Fruit fly (Drosophila melanogaster) whole organism, embryonic: ENCODE results near the gene CG14511.

Experiments used
- Bgb ChIP-seq: fragments of 200-800 bp; sonication (Bioruptor generic); IDR thresholded peaks from 2 replicates; pipeline ENCODE4 v1.3.6; 2022; ENCODE audit warnings: missing biosample characterization, missing genetic modification characterization; ENCODE audit not compliant: partially characterized antibody
- CG10209 ChIP-seq: fragments of 200-800 bp; sonication (Bioruptor generic); optimal IDR thresholded peaks from 3 replicates; lab custom pipeline; 2017; ENCODE audit warnings: missing biosample characterization, mild to moderate bottlenecking, missing genetic modification characterization, missing genetic modification reagents
- CG10543 ChIP-seq: fragments of 200-800 bp; sonication (Bioruptor generic); optimal IDR thresholded peaks from 3 replicates; lab custom pipeline; 2017; ENCODE audit warnings: missing biosample characterization, mild to moderate bottlenecking, missing genetic modification characterization, moderate library complexity
- CG10959 ChIP-seq: fragments of 200-800 bp; sonication (Bioruptor generic); IDR thresholded peaks from 2 replicates; pipeline ENCODE4 v1.3.6; 2022; ENCODE audit warnings: missing biosample characterization, missing genetic modification characterization
- CG12071 ChIP-seq: fragments of 200-800 bp; sonication (Bioruptor generic); optimal IDR thresholded peaks from 3 replicates; lab custom pipeline; 2018; ENCODE audit warnings: missing biosample characterization, mild to moderate bottlenecking, missing genetic modification characterization
- CG14050 ChIP-seq: fragments of 200-800 bp; sonication (Bioruptor generic); IDR thresholded peaks from 3 replicates; pipeline ENCODE4 v1.3.6; 2022; ENCODE audit warnings: missing biosample characterization, missing genetic modification characterization
- CG14965 ChIP-seq: fragments of 200-800 bp; sonication (Bioruptor generic); optimal IDR thresholded peaks from 2 replicates; lab custom pipeline; 2016; ENCODE audit warnings: missing biosample characterization, missing genetic modification characterization, borderline replicate concordance
- CG15269 ChIP-seq: fragments of 200-800 bp; sonication (Bioruptor generic); optimal IDR thresholded peaks from 2 replicates; lab custom pipeline; 2018; ENCODE audit warnings: missing biosample characterization, mild to moderate bottlenecking, missing genetic modification characterization, moderate library complexity
- CG17385 ChIP-seq: fragments of 200-800 bp; sonication (Bioruptor generic); optimal IDR thresholded peaks from 3 replicates; lab custom pipeline; 2018; ENCODE audit warnings: missing biosample characterization, mild to moderate bottlenecking, missing genetic modification characterization
- CG17568 ChIP-seq: fragments of 200-800 bp; sonication (Bioruptor generic); optimal IDR thresholded peaks from 2 replicates; lab custom pipeline; 2018; ENCODE audit warnings: missing biosample characterization, mild to moderate bottlenecking, missing genetic modification characterization, moderate library complexity
- CG18011 ChIP-seq: fragments of 200-800 bp; sonication (Bioruptor generic); optimal IDR thresholded peaks from 2 replicates; lab custom pipeline; 2017; ENCODE audit warnings: missing biosample characterization, missing genetic modification characterization, mild to moderate bottlenecking, moderate library complexity, missing genotype
- CG18476 ChIP-seq: fragments of 200-800 bp; sonication (Bioruptor generic); optimal IDR thresholded peaks from 2 replicates; lab custom pipeline; 2016; ENCODE audit warnings: missing biosample characterization, mild to moderate bottlenecking, missing genetic modification characterization
- CG2875 ChIP-seq: fragments of 200-800 bp; sonication (Bioruptor generic); optimal IDR thresholded peaks from 2 replicates; lab custom pipeline; 2017; ENCODE audit warnings: missing biosample characterization, mild to moderate bottlenecking, missing genetic modification characterization, missing genetic modification reagents
- CG34224 ChIP-seq: fragments of 200-800 bp; sonication (Bioruptor generic); IDR thresholded peaks from 3 replicates; pipeline ENCODE4 v1.3.6; 2022; ENCODE audit warnings: missing biosample characterization, missing genetic modification characterization; ENCODE audit not compliant: partially characterized antibody
- CG43689 ChIP-seq: fragments of 200-800 bp; sonication (Bioruptor generic); IDR thresholded peaks from 2 replicates; pipeline ENCODE4 v1.3.6; 2022; ENCODE audit warnings: missing biosample characterization, missing genetic modification characterization
- CG4424 ChIP-seq: fragments of 200-800 bp; sonication (Bioruptor generic); optimal IDR thresholded peaks from 3 replicates; lab custom pipeline; 2016; ENCODE audit warnings: missing biosample characterization, missing genetic modification characterization
- CG4730 ChIP-seq: fragments of 200-800 bp; sonication (Bioruptor generic); IDR thresholded peaks from 2 replicates; pipeline ENCODE4 v1.3.6; 2022; ENCODE audit warnings: missing biosample characterization, missing genetic modification characterization
- CG8388 ChIP-seq: fragments of 200-800 bp; sonication (Bioruptor generic); optimal IDR thresholded peaks from 2 replicates; lab custom pipeline; 2019; ENCODE audit warnings: missing biosample characterization, mild to moderate bottlenecking, missing genetic modification characterization, moderate library complexity
- CG9609 ChIP-seq: fragments of 200-800 bp; sonication (Bioruptor generic); optimal IDR thresholded peaks from 3 replicates; lab custom pipeline; 2016; ENCODE audit warnings: missing biosample characterization, missing genetic modification characterization
- CG9932 ChIP-seq: fragments of 200-800 bp; sonication (Bioruptor generic); IDR thresholded peaks from 2 replicates; pipeline ENCODE4 v1.3.6; 2022; ENCODE audit warnings: missing biosample characterization, missing genetic modification characterization
- Dref ChIP-seq: fragments of 200-800 bp; sonication (Bioruptor generic); IDR thresholded peaks from 2 replicates; pipeline ENCODE4 v1.3.6; 2022; ENCODE audit warnings: missing biosample characterization, missing genetic modification characterization
- Gug ChIP-seq: fragments of 200-800 bp; sonication (Bioruptor generic); IDR thresholded peaks from 4 replicates; pipeline ENCODE4 v1.3.6; 2022; ENCODE audit warnings: missing biosample characterization, missing genetic modification characterization
- HLH4C ChIP-seq: fragments of 200-800 bp; sonication (Bioruptor generic); IDR thresholded peaks from 3 replicates; pipeline ENCODE4 v1.3.6; 2022; ENCODE audit warnings: missing biosample characterization, missing genetic modification characterization; ENCODE audit not compliant: partially characterized antibody
- Med ChIP-seq: fragments of 200-800 bp; sonication (Bioruptor generic); peaks from one replicate; lab custom pipeline; 2016; ENCODE audit warnings: missing biosample characterization, missing genetic modification characterization, mild to moderate bottlenecking, inconsistent platforms, moderate library complexity
- Meics ChIP-seq: fragments of 200-800 bp; sonication (Bioruptor generic); optimal IDR thresholded peaks from 2 replicates; lab custom pipeline; 2017; ENCODE audit warnings: missing biosample characterization, mild to moderate bottlenecking, missing genetic modification characterization
- Opbp ChIP-seq: fragments of 200-800 bp; sonication (Bioruptor generic); IDR thresholded peaks from 3 replicates; pipeline ENCODE4 v1.3.6; 2022; ENCODE audit warnings: missing biosample characterization, missing genetic modification characterization; ENCODE audit not compliant: partially characterized antibody
- Side ChIP-seq: fragments of 200-800 bp; sonication (Bioruptor generic); optimal IDR thresholded peaks from 2 replicates; lab custom pipeline; 2016; ENCODE audit warnings: missing biosample characterization, missing genetic modification characterization
- Taf1 ChIP-seq: fragments of 200-800 bp; sonication (Bioruptor generic); IDR thresholded peaks from 2 replicates; pipeline ENCODE4 v1.3.6; 2022; ENCODE audit warnings: missing biosample characterization, missing genetic modification characterization
- Xbp1 ChIP-seq: fragments of 200-800 bp; sonication (Bioruptor generic); optimal IDR thresholded peaks from 3 replicates; lab custom pipeline; 2016; ENCODE audit warnings: missing biosample characterization, mild to moderate bottlenecking, missing genetic modification characterization
- amos ChIP-seq: fragments of 200-800 bp; sonication (Bioruptor generic); IDR thresholded peaks from 2 replicates; pipeline ENCODE4 v1.3.6; 2022; ENCODE audit warnings: missing biosample characterization, missing genetic modification characterization; ENCODE audit not compliant: partially characterized antibody
- ap ChIP-seq: fragments of 200-800 bp; sonication (Bioruptor generic); IDR thresholded peaks from 2 replicates; pipeline ENCODE4 v1.3.6; 2022; ENCODE audit warnings: missing biosample characterization, missing genetic modification characterization
- ara ChIP-seq: fragments of 200-800 bp; sonication (Bioruptor generic); IDR thresholded peaks from 2 replicates; pipeline ENCODE4 v1.3.6; 2022; ENCODE audit warnings: missing biosample characterization, missing genetic modification characterization
- corto ChIP-seq: fragments of 200-800 bp; sonication (Bioruptor generic); optimal IDR thresholded peaks from 2 replicates; lab custom pipeline; 2016; ENCODE audit warnings: missing biosample characterization, mild to moderate bottlenecking, missing genetic modification characterization, moderate library complexity
- cwo ChIP-seq: fragments of 200-800 bp; sonication (Bioruptor generic); optimal IDR thresholded peaks from 3 replicates; lab custom pipeline; 2017; ENCODE audit warnings: missing biosample characterization, missing genetic modification characterization, mild to moderate bottlenecking, moderate library complexity, missing genetic modification reagents
- dmrt11E ChIP-seq: fragments of 200-800 bp; sonication (Bioruptor generic); optimal IDR thresholded peaks from 3 replicates; lab custom pipeline; 2018; ENCODE audit warnings: missing biosample characterization, mild to moderate bottlenecking, missing genetic modification characterization, moderate library complexity
- dpn ChIP-seq, 2 experiments: fragments of 200-800 bp; sonication (Bioruptor generic); optimal IDR thresholded peaks; 3 replicates each; lab custom pipeline; 2016; ENCODE audit warnings: missing biosample characterization in 2 of 2, missing genetic modification characterization in 2 of 2
- nmo ChIP-seq: fragments of 200-800 bp; sonication (Bioruptor generic); optimal IDR thresholded peaks from 2 replicates; lab custom pipeline; 2018; ENCODE audit warnings: missing biosample characterization, mild to moderate bottlenecking, missing genetic modification characterization, moderate library complexity
- pfk ChIP-seq: fragments of 200-800 bp; sonication (Bioruptor generic); optimal IDR thresholded peaks from 2 replicates; lab custom pipeline; 2018; ENCODE audit warnings: missing biosample characterization, mild to moderate bottlenecking, missing genetic modification characterization, moderate library complexity
- pho ChIP-seq: fragments of 200-800 bp; sonication (Bioruptor generic); optimal IDR thresholded peaks from 2 replicates; lab custom pipeline; 2016; ENCODE audit warnings: missing biosample characterization, missing genetic modification characterization
- psq ChIP-seq: fragments of 200-800 bp; sonication (Bioruptor generic); optimal IDR thresholded peaks from 2 replicates; lab custom pipeline; 2017; ENCODE audit warnings: missing biosample characterization, missing genetic modification characterization
- sens-2 ChIP-seq: fragments of 200-800 bp; sonication (Bioruptor generic); IDR thresholded peaks from 2 replicates; pipeline ENCODE4 v1.3.6; 2022; ENCODE audit warnings: missing biosample characterization, missing genetic modification characterization
- slbo ChIP-seq: fragments of 200-800 bp; sonication (Bioruptor generic); IDR thresholded peaks from 2 replicates; pipeline ENCODE4 v1.3.6; 2022; ENCODE audit warnings: missing biosample characterization, missing genetic modification characterization
- slp2 ChIP-seq: fragments of 200-800 bp; sonication (Bioruptor generic); optimal IDR thresholded peaks from 2 replicates; lab custom pipeline; 2016; ENCODE audit warnings: missing biosample characterization, missing genetic modification characterization
- tio ChIP-seq: fragments of 200-800 bp; sonication (Bioruptor generic); optimal IDR thresholded peaks from 2 replicates; lab custom pipeline; 2017; ENCODE audit warnings: missing biosample characterization, missing genetic modification characterization, inconsistent platforms
- tll ChIP-seq, 2 experiments: fragments of 200-800 bp in 1 of 2; fragments of >200 bp in 1 of 2; sonication (Bioruptor generic) in 1 of 2; optimal IDR thresholded peaks; 2 replicates each; lab custom pipeline; 2017 to 2019; ENCODE audit warnings: missing biosample characterization in 2 of 2, missing genetic modification characterization in 2 of 2, mild to moderate bottlenecking in 1 of 2, moderate library complexity in 1 of 2
- trem ChIP-seq: fragments of 200-800 bp; optimal IDR thresholded peaks from 3 replicates; lab custom pipeline; 2019; ENCODE audit warnings: missing biosample characterization, mild to moderate bottlenecking, missing genetic modification characterization, moderate library complexity
- usp ChIP-seq: fragments of >200 bp; optimal IDR thresholded peaks from 2 replicates; lab custom pipeline; 2017; ENCODE audit warnings: missing biosample characterization, missing genetic modification characterization
- vnd ChIP-seq: fragments of 200-800 bp; sonication (Bioruptor generic); IDR thresholded peaks from 3 replicates; pipeline ENCODE4 v1.3.6; 2022; ENCODE audit warnings: missing biosample characterization, missing genetic modification characterization; ENCODE audit not compliant: partially characterized antibody

The CG14511 gene

dm6 chr3R:29157418-29158398 is 11.0 kb upstream of the CG14511 start, which contains the start of gene rdog (continued):
- TF ChIP-seq Taf1 (no peak), Med (GFP tag; lab: Kevin White, UChicago) (peak; percentile 85), Bgb (GFP tag; lab: Robert Waterston, UW) (peak; percentile 12; the same call in 1 of the 2 replicates), CG8388 (peak; percentile 73), Xbp1 (GFP tag; lab: Kevin White, UChicago) (peak; percentile 84), CG12071 (GFP tag; lab: Kevin White, UChicago) (peak; percentile 30), CG9932 (GFP tag; lab: Robert Waterston, UW) (peak; percentile 56), Meics (GFP tag; lab: Kevin White, UChicago) (peak; percentile 81), CG9609 (peak; percentile 75), ara (GFP tag; lab: Robert Waterston, UW) (peak; percentile 61), sens-2 (GFP tag; lab: Robert Waterston, UW) (peak; percentile 54; the same call in 1 of the 2 replicates), HLH4C (no peak), CG15269 (peak; percentile 81), Side (GFP tag; lab: Kevin White, UChicago) (peak; percentile 73), CG2875 (GFP tag; lab: Kevin White, UChicago) (peak; percentile 71), pho (GFP tag; lab: Kevin White, UChicago) (peak; percentile 83), dpn (GFP tag; optimal IDR thresholded peaks at IDR 0.05; lab: Kevin White, UChicago) (peak; percentile 86 to 88), nmo (GFP tag; lab: Kevin White, UChicago) (no peak), Opbp (GFP tag; lab: Robert Waterston, UW) (0 out of 3 replicates have a peak, but pooled peaks have one; percentile 46), vnd (GFP tag; lab: Robert Waterston, UW) (no peak), cwo (GFP tag; lab: Kevin White, UChicago) (peak; percentile 53), tio (peak; percentile 38), tll (GFP tag; optimal IDR thresholded peaks at IDR 0.05; lab: Kevin White, UChicago) (peak in 1 of 2 experiments; percentile 96), CG10209 (peak; percentile 81), Gug (peak; percentile 32; the same call in 3 of the 4 replicates), Dref (GFP tag; lab: Robert Waterston, UW) (no peak), pfk (GFP tag; lab: Kevin White, UChicago) (no peak), slp2 (GFP tag; lab: Kevin White, UChicago) (peak; percentile 70), CG10959 (no peak), slbo (GFP tag; lab: Robert Waterston, UW) (peak; percentile 61)

dm6 chr3R:29153197-29153644 is 6.5 kb upstream of the CG14511 start, which contains the start of the genes Slbp and Rpn2:
Slbp (minus strand) TSS chr3R:29153266.
Rpn2 (plus strand) TSS chr3R:29153524.
- TF ChIP-seq CG43689 (no peak), CG10543 (peak; percentile 21), CG14965 (GFP tag; lab: Kevin White, UChicago) (no peak), CG18476 (GFP tag; lab: Kevin White, UChicago) (no peak), CG14050 (no peak), CG18011 (peak; percentile 30), dmrt11E (tag; lab: Kevin White, UChicago) (peak; percentile 9), CG4730 (GFP tag; lab: Robert Waterston, UW) (no peak), psq (GFP tag; lab: Kevin White, UChicago) (no peak), CG4424 (GFP tag; lab: Kevin White, UChicago) (no peak), usp (no peak), CG17568 (GFP tag; lab: Kevin White, UChicago) (no peak), trem (peak; percentile 91), ap (GFP tag; lab: Robert Waterston, UW) (no peak), amos (peak; percentile 94), CG34224 (GFP tag; lab: Robert Waterston, UW) (peak; percentile 97), CG17385 (peak; percentile 8), corto (no peak)
